Worm (Caenorhabditis elegans): ENCODE measurements around the gene ZC155.2.

DNA sequence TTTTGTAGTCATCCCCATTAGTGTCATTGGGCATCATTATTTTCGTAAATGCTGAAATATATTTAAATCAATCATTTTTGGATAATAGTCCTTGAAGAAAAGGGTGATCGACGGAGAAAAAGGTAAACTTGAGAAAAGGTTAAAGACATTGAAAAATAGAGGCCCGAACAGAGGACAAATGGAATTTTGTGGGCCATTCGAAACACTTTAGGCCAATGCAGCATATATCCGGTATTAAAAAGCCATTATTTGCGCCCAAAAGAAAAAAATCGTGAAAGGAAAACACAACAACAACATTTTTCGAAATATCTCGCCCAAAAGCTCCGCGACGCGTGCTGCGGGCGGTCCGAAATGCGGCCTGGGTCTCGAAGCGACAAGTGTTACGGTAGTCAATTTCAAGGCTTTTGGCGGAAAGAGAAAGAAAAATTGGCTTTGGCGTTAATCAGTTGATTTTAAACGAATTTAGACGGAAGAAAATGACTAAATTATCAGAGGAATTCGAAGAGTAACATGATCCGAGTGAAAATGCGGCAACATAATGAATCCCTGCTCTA is 11.8 kb upstream of the ZC155.2 start, which contains the start of gene morc-1:
- TF ChIP-seq nhr-12 (tag; optimal IDR thresholded peaks at IDR 0.05): no peak
- TF ChIP-seq elt-1 (tag; optimal IDR thresholded peaks at IDR 0.05): no peak
- TF ChIP-seq nhr-237 (tag; optimal IDR thresholded peaks at IDR 0.05): no peak
- no peak for TF ChIP-seq nhr-25 (tag; optimal IDR thresholded peaks at IDR 0.05)
